Worm (Caenorhabditis elegans): ENCODE measurements around the gene T23F11.4.

Gene T23F11.4

DNA sequence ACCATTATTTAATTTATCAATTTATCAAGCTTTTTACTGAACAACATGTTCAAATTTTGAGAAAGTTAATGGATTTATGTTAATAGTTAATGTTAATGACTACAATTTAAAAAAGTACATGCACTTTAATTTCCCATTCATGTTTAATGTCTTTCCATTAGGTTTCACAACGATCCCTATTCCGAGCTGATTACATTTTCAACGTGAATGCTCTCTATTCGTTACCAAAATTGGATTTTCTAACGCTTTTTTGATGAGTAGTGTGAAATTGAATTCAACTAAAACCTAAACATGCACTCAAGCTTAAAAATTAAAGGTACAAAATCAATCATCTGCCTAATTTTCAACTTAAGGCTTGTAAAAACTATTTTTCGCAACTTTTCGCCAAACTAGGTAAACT is 7.8 kb downstream of the T23F11.4 start:
- TF ChIP-seq sdc-2 (tag; optimal IDR thresholded peaks at IDR 0.05) (no peak), F13H6.1 (tag; optimal IDR thresholded peaks at IDR 0.05) (no peak), ama-1 (optimal IDR thresholded peaks at IDR 0.05) (no peak), pqm-1 (tag; optimal IDR thresholded peaks at IDR 0.05) (no peak), unc-42 (tag; optimal IDR thresholded peaks at IDR 0.05) (peak; percentile 56), hlh-15 (tag; optimal IDR thresholded peaks at IDR 0.05) (no peak)

- TF ChIP-seq C38D4.7 (GFP tag; optimal IDR thresholded peaks at IDR 0.05), result no peak
- TF ChIP-seq sdc-2 (tag; optimal IDR thresholded peaks at IDR 0.05), result no peak
- peak; percentile 66 for TF ChIP-seq unc-42 (tag; optimal IDR thresholded peaks at IDR 0.05)
- TF ChIP-seq lim-6 (tag; optimal IDR thresholded peaks at IDR 0.05), result peak; percentile 9
- no peak for TF ChIP-seq lin-11 (tag; optimal IDR thresholded peaks at IDR 0.05)
- no peak for TF ChIP-seq pha-2 (tag; optimal IDR thresholded peaks at IDR 0.05)
- TF ChIP-seq hlh-30 (tag; optimal IDR thresholded peaks at IDR 0.05; ENCODE audit: insufficient read depth), result no peak
- TF ChIP-seq pqm-1 (tag; optimal IDR thresholded peaks at IDR 0.05), result no peak
- peak; percentile 20 for TF ChIP-seq nfya-1 (tag; optimal IDR thresholded peaks at IDR 0.05)
- TF ChIP-seq fax-1 (tag; optimal IDR thresholded peaks at IDR 0.05), result no peak
- TF ChIP-seq ceh-48 (tag; optimal IDR thresholded peaks at IDR 0.05), result peak; percentile 79
- TF ChIP-seq ceh-31 (tag; optimal IDR thresholded peaks at IDR 0.05), result peak; percentile 79
Observed at ce11 chrIII:4656415-4656814, 8.8 kb downstream of the T23F11.4 start.

ce11 chrIII:4655402-4655801 is 9.8 kb downstream of the T23F11.4 start, which contains the start of gene T23F11.2:
TSS of gene T23F11.2 (minus strand) at chrIII:4655502.
- TF ChIP-seq sdc-2 (tag; optimal IDR thresholded peaks at IDR 0.05) (no peak), unc-86 (tag; optimal IDR thresholded peaks at IDR 0.05) (no peak), ceh-9 (tag; optimal IDR thresholded peaks at IDR 0.05) (no peak), hlh-6 (tag; optimal IDR thresholded peaks at IDR 0.05) (no peak), lim-6 (tag; optimal IDR thresholded peaks at IDR 0.05) (no peak)

DNA sequence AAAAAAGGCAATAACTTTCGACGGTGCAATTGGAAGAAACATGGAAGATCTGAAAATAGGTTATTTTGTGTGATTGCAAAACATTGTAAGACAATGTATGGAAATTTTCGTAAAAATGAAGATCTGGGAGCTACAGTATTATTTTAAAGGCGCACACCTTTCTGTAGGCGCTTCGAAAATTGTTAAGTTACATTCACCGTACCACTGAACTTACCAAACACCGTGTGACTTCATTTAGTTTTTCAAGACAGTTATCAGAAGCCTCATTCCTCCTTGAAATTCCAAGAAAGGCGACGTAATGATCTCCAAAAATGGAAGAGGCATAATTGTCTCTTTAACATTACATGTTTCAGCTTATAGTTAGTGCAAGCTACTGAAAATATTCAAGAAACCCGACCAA is 11.3 kb downstream of the T23F11.4 start:
- no peak for TF ChIP-seq Y22D7AL.16 (tag; optimal IDR thresholded peaks at IDR 0.05)
- no peak for TF ChIP-seq ceh-45 (GFP tag; IDR thresholded peaks at IDR 0.05)
- no peak for TF ChIP-seq sox-2 (GFP tag; IDR thresholded peaks at IDR 0.05)
- TF ChIP-seq elt-2 (tag; optimal IDR thresholded peaks at IDR 0.05), result no peak
- no peak for TF ChIP-seq lin-11 (tag; optimal IDR thresholded peaks at IDR 0.05)
- no peak for TF ChIP-seq npax-4 (tag; optimal IDR thresholded peaks at IDR 0.05)
- TF ChIP-seq T23F11.4 (GFP tag; optimal IDR thresholded peaks at IDR 0.05), result no peak
- no peak for TF ChIP-seq ceh-2 (tag; optimal IDR thresholded peaks at IDR 0.05)
- TF ChIP-seq pqm-1 (tag; optimal IDR thresholded peaks at IDR 0.05), result no peak
- no peak for TF ChIP-seq hlh-30 (tag; optimal IDR thresholded peaks at IDR 0.05; ENCODE audit: insufficient read depth)
- no peak for TF ChIP-seq ahr-1 (tag; optimal IDR thresholded peaks at IDR 0.05)
- no peak for TF ChIP-seq ceh-48 (tag; optimal IDR thresholded peaks at IDR 0.05)
- no peak for TF ChIP-seq mec-3 (tag; optimal IDR thresholded peaks at IDR 0.05; ENCODE audit: borderline replicate concordance)
- TF ChIP-seq ets-4 (tag; optimal IDR thresholded peaks at IDR 0.05), result no peak
- no peak for TF ChIP-seq dve-1 (tag; optimal IDR thresholded peaks at IDR 0.05)
- TF ChIP-seq C38D4.7 (GFP tag; optimal IDR thresholded peaks at IDR 0.05), result no peak
- no peak for TF ChIP-seq ceh-18 (tag; optimal IDR thresholded peaks at IDR 0.05)

DNA sequence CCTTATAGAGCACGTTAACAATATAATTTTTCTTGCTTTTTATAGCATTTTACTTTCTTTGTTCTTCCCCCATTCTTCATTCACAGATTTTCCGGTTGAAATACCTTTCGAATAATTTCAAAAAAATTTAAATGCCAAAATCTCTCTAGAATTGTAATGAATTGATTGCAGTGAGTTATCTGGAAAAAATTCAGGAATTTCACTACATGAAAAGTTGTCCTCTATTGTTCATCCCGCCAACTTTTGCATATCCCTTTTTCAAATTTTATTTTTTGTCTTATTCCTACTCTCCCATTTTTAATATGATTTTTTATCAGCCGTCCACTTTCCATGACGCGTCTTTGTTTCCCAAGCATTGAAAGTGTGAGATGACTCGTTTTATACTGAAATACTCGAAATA is 11.8 kb downstream of the T23F11.4 start:
- TF ChIP-seq ceh-24 (tag; optimal IDR thresholded peaks at IDR 0.05) (no peak), eyg-1 (tag; optimal IDR thresholded peaks at IDR 0.05) (no peak), nhr-11 (tag; optimal IDR thresholded peaks at IDR 0.05) (no peak), K02D7.2 (tag; optimal IDR thresholded peaks at IDR 0.05) (no peak), pqm-1 (tag; optimal IDR thresholded peaks at IDR 0.05) (no peak), hlh-13 (GFP tag; optimal IDR thresholded peaks at IDR 0.05) (no peak), C08G9.2 (tag; optimal IDR thresholded peaks at IDR 0.05) (no peak)

Data from whole organism, late embryonic.